Fruit fly (Drosophila melanogaster) whole organism, embryonic: ENCODE results near the gene mldr.

ENCODE experiments used
- Abd-B ChIP-seq: fragments of 200-800 bp; sonication (Bioruptor generic); optimal IDR thresholded peaks from 2 replicates; lab custom pipeline; 2018; ENCODE audit warnings: missing biosample characterization, mild to moderate bottlenecking, missing genetic modification characterization, moderate library complexity
- Atf6 ChIP-seq: fragments of 200-800 bp; sonication (Bioruptor generic); IDR thresholded peaks from 2 replicates; pipeline ENCODE4 v1.3.6; 2022; ENCODE audit warnings: missing biosample characterization, missing genetic modification characterization
- Bgb ChIP-seq: fragments of 200-800 bp; sonication (Bioruptor generic); IDR thresholded peaks from 2 replicates; pipeline ENCODE4 v1.3.6; 2022; ENCODE audit warnings: missing biosample characterization, missing genetic modification characterization; ENCODE audit not compliant: partially characterized antibody
- CG10431 ChIP-seq: fragments of 200-800 bp; sonication (Bioruptor generic); optimal IDR thresholded peaks from 3 replicates; lab custom pipeline; 2018; ENCODE audit warnings: missing biosample characterization, mild to moderate bottlenecking, missing genetic modification characterization
- CG12155 ChIP-seq: fragments of 200-800 bp; sonication (Bioruptor generic); optimal IDR thresholded peaks from 3 replicates; lab custom pipeline; 2016; ENCODE audit warnings: missing biosample characterization, missing genetic modification characterization
- CG12299 ChIP-seq: fragments of 200-800 bp; sonication (Bioruptor generic); optimal IDR thresholded peaks from 2 replicates; lab custom pipeline; 2018; ENCODE audit warnings: missing biosample characterization, mild to moderate bottlenecking, missing genetic modification characterization
- CG12659 ChIP-seq: fragments of 200-800 bp; sonication (Bioruptor generic); optimal IDR thresholded peaks from 3 replicates; lab custom pipeline; 2017; ENCODE audit warnings: mild to moderate bottlenecking, missing biosample characterization, missing genetic modification reagents, missing genetic modification characterization
- CG13775 ChIP-seq: fragments of 200-800 bp; sonication (Bioruptor generic); optimal IDR thresholded peaks from 3 replicates; lab custom pipeline; 2017; ENCODE audit warnings: missing biosample characterization, mild to moderate bottlenecking, missing genetic modification characterization
- CG14710 ChIP-seq: fragments of 200-800 bp; sonication (Bioruptor generic); optimal IDR thresholded peaks from 3 replicates; lab custom pipeline; 2019; ENCODE audit warnings: missing biosample characterization, mild to moderate bottlenecking, missing genetic modification characterization, moderate library complexity
- CG1529 ChIP-seq: fragments of 200-800 bp; sonication (Bioruptor generic); optimal IDR thresholded peaks from 3 replicates; lab custom pipeline; 2018; ENCODE audit warnings: missing biosample characterization, missing genetic modification characterization
- CG16813 ChIP-seq: fragments of 200-800 bp; sonication (Bioruptor generic); IDR thresholded peaks from 3 replicates; pipeline ENCODE4 v1.3.6; 2022; ENCODE audit warnings: missing biosample characterization, missing genetic modification characterization; ENCODE audit not compliant: partially characterized antibody
- CG17186 ChIP-seq: fragments of 200-800 bp; sonication (Bioruptor generic); optimal IDR thresholded peaks from 3 replicates; lab custom pipeline; 2017; ENCODE audit warnings: missing biosample characterization, missing genetic modification reagents, missing genetic modification characterization
- CG17802 ChIP-seq: fragments of 200-800 bp; sonication (Bioruptor generic); optimal IDR thresholded peaks from 2 replicates; lab custom pipeline; 2018; ENCODE audit warnings: missing biosample characterization, mild to moderate bottlenecking, missing genetic modification characterization, moderate library complexity
- CG18011 ChIP-seq: fragments of 200-800 bp; sonication (Bioruptor generic); optimal IDR thresholded peaks from 2 replicates; lab custom pipeline; 2017; ENCODE audit warnings: missing biosample characterization, missing genetic modification characterization, mild to moderate bottlenecking, moderate library complexity, missing genotype
- CG2116 ChIP-seq: fragments of 200-800 bp; sonication (Bioruptor generic); optimal IDR thresholded peaks from 3 replicates; lab custom pipeline; 2018; ENCODE audit warnings: missing biosample characterization, mild to moderate bottlenecking, missing genetic modification characterization
- CG2129 ChIP-seq: fragments of 200-800 bp; sonication (Bioruptor generic); IDR thresholded peaks from 2 replicates; pipeline ENCODE4 v1.3.6; 2022; ENCODE audit warnings: missing biosample characterization, missing genetic modification characterization; ENCODE audit not compliant: partially characterized antibody
- CG42726 ChIP-seq: fragments of 200-800 bp; sonication (Bioruptor generic); IDR thresholded peaks from 2 replicates; pipeline ENCODE4 v1.3.6; 2022; ENCODE audit warnings: missing biosample characterization, missing genetic modification characterization; ENCODE audit not compliant: partially characterized antibody
- CG43689 ChIP-seq: fragments of 200-800 bp; sonication (Bioruptor generic); IDR thresholded peaks from 2 replicates; pipeline ENCODE4 v1.3.6; 2022; ENCODE audit warnings: missing biosample characterization, missing genetic modification characterization
- CG6813 ChIP-seq: fragments of 200-800 bp; sonication (Bioruptor generic); optimal IDR thresholded peaks from 2 replicates; lab custom pipeline; 2017; ENCODE audit warnings: missing biosample characterization, missing genetic modification characterization, mild to moderate bottlenecking, moderate library complexity, missing genetic modification reagents
- CG8478 ChIP-seq: fragments of >200 bp; optimal IDR thresholded peaks from 2 replicates; lab custom pipeline; 2018
- CG9437 ChIP-seq: fragments of 200-800 bp; sonication (Bioruptor generic); optimal IDR thresholded peaks from 2 replicates; lab custom pipeline; 2018; ENCODE audit warnings: missing biosample characterization, mild to moderate bottlenecking, missing genetic modification characterization
- CoRest ChIP-seq: fragments of 200-800 bp; sonication (Bioruptor generic); optimal IDR thresholded peaks from 3 replicates; lab custom pipeline; 2018; ENCODE audit warnings: missing biosample characterization, mild to moderate bottlenecking, missing genetic modification characterization, moderate library complexity
- Dip2 ChIP-seq: fragments of 200-800 bp; sonication (Bioruptor generic); IDR thresholded peaks from 2 replicates; pipeline ENCODE4 v1.3.6; 2022; ENCODE audit warnings: missing biosample characterization, missing genetic modification characterization
- Dll ChIP-seq: fragments of 200-800 bp; sonication (Bioruptor generic); IDR thresholded peaks from 4 replicates; pipeline ENCODE4 v1.3.6; 2022; ENCODE audit warnings: missing biosample characterization, missing genetic modification characterization; ENCODE audit not compliant: partially characterized antibody
- Dp ChIP-seq: fragments of 200-800 bp; sonication (Bioruptor generic); optimal IDR thresholded peaks from 2 replicates; lab custom pipeline; 2018; ENCODE audit warnings: missing biosample characterization, mild to moderate bottlenecking, missing genetic modification characterization, moderate library complexity
- Dref ChIP-seq: fragments of 200-800 bp; sonication (Bioruptor generic); IDR thresholded peaks from 2 replicates; pipeline ENCODE4 v1.3.6; 2022; ENCODE audit warnings: missing biosample characterization, missing genetic modification characterization
- Ets97D ChIP-seq: fragments of 200-800 bp; sonication (Bioruptor generic); optimal IDR thresholded peaks from 3 replicates; lab custom pipeline; 2016; ENCODE audit warnings: missing biosample characterization, missing genetic modification characterization
- GATAe ChIP-seq: fragments of 200-800 bp; sonication (Bioruptor generic); conservative IDR thresholded peaks from 2 replicates; pipeline ENCODE4 v1.3.6; 2022; ENCODE audit warnings: missing biosample characterization, missing genetic modification characterization
- Hey ChIP-seq: fragments of 200-800 bp; sonication (Bioruptor generic); optimal IDR thresholded peaks from 3 replicates; lab custom pipeline; 2018; ENCODE audit warnings: missing biosample characterization, mild to moderate bottlenecking, missing genetic modification characterization
- HmgZ ChIP-seq: fragments of 200-800 bp; sonication (Bioruptor generic); optimal IDR thresholded peaks from 2 replicates; lab custom pipeline; 2018; ENCODE audit warnings: missing biosample characterization, mild to moderate bottlenecking, missing genetic modification characterization
- Hmr ChIP-seq: fragments of 200-800 bp; sonication (Bioruptor generic); optimal IDR thresholded peaks from 3 replicates; lab custom pipeline; 2017; ENCODE audit warnings: mild to moderate bottlenecking, missing biosample characterization, missing genetic modification reagents, missing genetic modification characterization
- Hr51 ChIP-seq, 2 experiments: fragments of 200-800 bp; sonication (Bioruptor generic); optimal IDR thresholded peaks; 2 replicates in 1 of 2; 3 replicates in 1 of 2; lab custom pipeline; 2016 to 2018; ENCODE audit warnings: missing biosample characterization in 2 of 2, missing genetic modification characterization in 2 of 2, mild to moderate bottlenecking in 1 of 2, moderate library complexity in 1 of 2
- MBD-R2 ChIP-seq: fragments of 200-800 bp; sonication (Bioruptor generic); IDR thresholded peaks from 2 replicates; pipeline ENCODE4 v1.3.6; 2022; ENCODE audit warnings: missing biosample characterization, missing genetic modification characterization
- MESR4 ChIP-seq: fragments of 200-800 bp; sonication (Bioruptor generic); optimal IDR thresholded peaks from 2 replicates; lab custom pipeline; 2018; ENCODE audit warnings: missing biosample characterization, mild to moderate bottlenecking, missing genetic modification characterization, moderate library complexity
- Nf-YC ChIP-seq: fragments of 200-800 bp; optimal IDR thresholded peaks from 3 replicates; lab custom pipeline; 2019; ENCODE audit warnings: missing biosample characterization, mild to moderate bottlenecking, missing genetic modification characterization, moderate library complexity
- Scr ChIP-seq: fragments of 200-800 bp; sonication (Bioruptor generic); IDR thresholded peaks from 2 replicates; pipeline ENCODE4 v1.3.6; 2022; ENCODE audit warnings: missing biosample characterization, missing genetic modification characterization; ENCODE audit not compliant: partially characterized antibody
- Sin3A ChIP-seq: fragments of >200 bp; optimal IDR thresholded peaks from 2 replicates; lab custom pipeline; 2018
- Sry-δ ChIP-seq: fragments of 200-800 bp; sonication (Bioruptor generic); optimal IDR thresholded peaks from 2 replicates; lab custom pipeline; 2016; ENCODE audit warnings: missing biosample characterization, missing genetic modification characterization
- ato ChIP-seq: fragments of 200-800 bp; sonication (Bioruptor generic); IDR thresholded peaks from 2 replicates; pipeline ENCODE4 v1.3.6; 2022; ENCODE audit warnings: missing biosample characterization, missing genetic modification characterization; ENCODE audit not compliant: partially characterized antibody
- bab2 ChIP-seq: fragments of 200-800 bp; sonication (Bioruptor generic); optimal IDR thresholded peaks from 2 replicates; lab custom pipeline; 2016; ENCODE audit warnings: missing biosample characterization, missing genetic modification characterization
- crol ChIP-seq: fragments of 200-800 bp; sonication (Bioruptor generic); IDR thresholded peaks from 2 replicates; pipeline ENCODE4 v1.3.6; 2022; ENCODE audit warnings: missing biosample characterization, missing genetic modification characterization
- disco-r ChIP-seq: fragments of 200-800 bp; sonication (Bioruptor generic); optimal IDR thresholded peaks from 2 replicates; lab custom pipeline; 2016; ENCODE audit warnings: missing biosample characterization, missing genetic modification characterization
- fru ChIP-seq: fragments of >200 bp; optimal IDR thresholded peaks from 2 replicates; lab custom pipeline; 2017
- gro ChIP-seq: fragments of 200-800 bp; sonication (Bioruptor generic); optimal IDR thresholded peaks from 2 replicates; lab custom pipeline; 2016; ENCODE audit warnings: missing biosample characterization, missing genetic modification characterization
- knrl ChIP-seq: fragments of 200-800 bp; sonication (Bioruptor generic); IDR thresholded peaks from 3 replicates; pipeline ENCODE4 v1.3.6; 2022; ENCODE audit warnings: missing biosample characterization, missing genetic modification characterization; ENCODE audit not compliant: partially characterized antibody
- pfk ChIP-seq: fragments of 200-800 bp; sonication (Bioruptor generic); optimal IDR thresholded peaks from 2 replicates; lab custom pipeline; 2018; ENCODE audit warnings: missing biosample characterization, mild to moderate bottlenecking, missing genetic modification characterization, moderate library complexity
- psq ChIP-seq: fragments of 200-800 bp; sonication (Bioruptor generic); optimal IDR thresholded peaks from 2 replicates; lab custom pipeline; 2017; ENCODE audit warnings: missing biosample characterization, missing genetic modification characterization
- rib ChIP-seq: fragments of 200-800 bp; sonication (Bioruptor generic); IDR thresholded peaks from 2 replicates; pipeline ENCODE4 v1.3.6; 2022; ENCODE audit warnings: missing biosample characterization, missing genetic modification characterization
- sens ChIP-seq: fragments of 200-800 bp; sonication (Bioruptor generic); peaks from one replicate; lab custom pipeline; 2016; ENCODE audit warnings: missing biosample characterization, missing genetic modification characterization
- sima ChIP-seq: fragments of 200-800 bp; sonication (Bioruptor generic); optimal IDR thresholded peaks from 2 replicates; lab custom pipeline; 2016; ENCODE audit warnings: missing biosample characterization, missing genetic modification characterization
- unc-4 ChIP-seq: fragments of 200-800 bp; sonication (Bioruptor generic); IDR thresholded peaks from 2 replicates; pipeline ENCODE4 v1.3.6; 2022; ENCODE audit warnings: missing biosample characterization, missing genetic modification characterization; ENCODE audit not compliant: partially characterized antibody

mldr gene

dm6 chrX:6301052-6301451 lies 9.9 kb downstream of the mldr start, which contains the start of gene CG12219 (continued):
- TF ChIP-seq Nf-YC (peak; percentile 30), Ets97D (GFP tag; lab: Kevin White, UChicago) (peak; percentile 37), MBD-R2 (GFP tag; lab: Robert Waterston, UW) (peak; percentile 81), CG17186 (GFP tag; lab: Kevin White, UChicago) (peak; percentile 20), Dp (GFP tag; lab: Kevin White, UChicago) (peak; percentile 60), CG2129 (GFP tag; lab: Robert Waterston, UW) (peak; percentile 27; the same call in 1 of the 2 replicates), sima (GFP tag; lab: Kevin White, UChicago) (no peak), unc-4 (peak; percentile 69), sens (GFP tag; lab: Kevin White, UChicago) (peak; percentile 31), pfk (GFP tag; lab: Kevin White, UChicago) (no peak), Hr51 (GFP tag; optimal IDR thresholded peaks at IDR 0.05; lab: Kevin White, UChicago) (no peak), HmgZ (tag; lab: Kevin White, UChicago) (peak; percentile 20), fru (lab: Kevin White, UChicago) (no peak), CG43689 (GFP tag; lab: Robert Waterston, UW) (no peak), CG13775 (GFP tag; lab: Kevin White, UChicago) (no peak), CG2116 (GFP tag; lab: Kevin White, UChicago) (peak; percentile 61), GATAe (GFP tag; lab: Robert Waterston, UW) (no peak), Dref (GFP tag; lab: Robert Waterston, UW) (peak; percentile 68), CG18011 (GFP tag; lab: Kevin White, UChicago) (no peak), CG16813 (GFP tag; lab: Robert Waterston, UW) (peak; percentile 42; the same call in 2 of the 3 replicates), Hmr (GFP tag; lab: Kevin White, UChicago) (no peak), psq (no peak), Atf6 (no peak), CG8478 (no peak), CG17802 (no peak), Sin3A (lab: Kevin White, UChicago) (peak; percentile 8), CoRest (peak; percentile 7), Bgb (peak; percentile 60), CG6813 (GFP tag; lab: Kevin White, UChicago) (no peak), Sry-δ (GFP tag; lab: Kevin White, UChicago) (peak; percentile 86), CG1529 (no peak), Dip2 (no peak), Hey (tag; lab: Kevin White, UChicago) (no peak), bab2 (GFP tag; lab: Kevin White, UChicago) (no peak), CG9437 (GFP tag; lab: Kevin White, UChicago) (peak; percentile 100), CG42726 (GFP tag; lab: Robert Waterston, UW) (0 out of 2 replicates have a peak, but pooled peaks have one; percentile 8), CG10431 (GFP tag; lab: Kevin White, UChicago) (no peak), rib (no peak), CG14710 (tag; lab: Kevin White, UChicago) (peak; percentile 53), Dll (peak; percentile 75), MESR4 (peak; percentile 72), gro (no peak), crol (no peak), knrl (GFP tag; lab: Robert Waterston, UW) (peak; percentile 36; the same call in 1 of the 3 replicates), CG12155 (GFP tag; lab: Kevin White, UChicago) (no peak), CG12659 (GFP tag; lab: Kevin White, UChicago) (peak; percentile 20), ato (GFP tag; lab: Robert Waterston, UW) (peak; percentile 10; the same call in 1 of the 2 replicates), disco-r (GFP tag; lab: Kevin White, UChicago) (no peak), CG12299 (no peak), Scr (GFP tag; lab: Robert Waterston, UW) (peak; percentile 59), Abd-B (GFP tag; lab: Kevin White, UChicago) (no peak)
